Fruit fly (Drosophila melanogaster) whole organism, embryonic: ENCODE data around the gene eIF4G2.

Experiments used
- Asciz ChIP-seq: fragments of 200-800 bp; sonication (Bioruptor generic); optimal IDR thresholded peaks from 2 replicates; lab custom pipeline; 2017; ENCODE audit warnings: missing biosample characterization, mild to moderate bottlenecking, missing genetic modification characterization, missing genetic modification reagents
- Bgb ChIP-seq: fragments of 200-800 bp; sonication (Bioruptor generic); IDR thresholded peaks from 2 replicates; pipeline ENCODE4 v1.3.6; 2022; ENCODE audit warnings: missing biosample characterization, missing genetic modification characterization; ENCODE audit not compliant: partially characterized antibody
- CG10565 ChIP-seq: fragments of 200-800 bp; sonication (Bioruptor generic); optimal IDR thresholded peaks from 3 replicates; lab custom pipeline; 2016; ENCODE audit warnings: missing biosample characterization, mild to moderate bottlenecking, missing genetic modification characterization
- CG15073 ChIP-seq: fragments of 200-800 bp; sonication (Bioruptor generic); optimal IDR thresholded peaks from 2 replicates; lab custom pipeline; 2016; ENCODE audit warnings: missing biosample characterization, missing genetic modification characterization
- CG15601 ChIP-seq: fragments of 200-800 bp; sonication (Bioruptor generic); optimal IDR thresholded peaks from 3 replicates; lab custom pipeline; 2019; ENCODE audit warnings: missing biosample characterization, mild to moderate bottlenecking, missing genetic modification characterization, moderate library complexity
- CG17802 ChIP-seq: fragments of 200-800 bp; sonication (Bioruptor generic); optimal IDR thresholded peaks from 2 replicates; lab custom pipeline; 2018; ENCODE audit warnings: missing biosample characterization, mild to moderate bottlenecking, missing genetic modification characterization, moderate library complexity
- CG18476 ChIP-seq: fragments of 200-800 bp; sonication (Bioruptor generic); optimal IDR thresholded peaks from 2 replicates; lab custom pipeline; 2016; ENCODE audit warnings: missing biosample characterization, mild to moderate bottlenecking, missing genetic modification characterization
- CG18764 ChIP-seq: fragments of 200-800 bp; sonication (Bioruptor generic); optimal IDR thresholded peaks from 3 replicates; lab custom pipeline; 2016; ENCODE audit warnings: missing biosample characterization, missing genetic modification characterization
- CG2116 ChIP-seq: fragments of 200-800 bp; sonication (Bioruptor generic); optimal IDR thresholded peaks from 3 replicates; lab custom pipeline; 2018; ENCODE audit warnings: missing biosample characterization, mild to moderate bottlenecking, missing genetic modification characterization
- CG2712 ChIP-seq: fragments of 200-800 bp; optimal IDR thresholded peaks from 3 replicates; lab custom pipeline; 2019; ENCODE audit warnings: missing biosample characterization, mild to moderate bottlenecking, missing genetic modification characterization, moderate library complexity
- CG30431 ChIP-seq: fragments of 200-800 bp; sonication (Bioruptor generic); optimal IDR thresholded peaks from 2 replicates; lab custom pipeline; 2017; ENCODE audit warnings: missing biosample characterization, missing genetic modification characterization
- CG31365 ChIP-seq: fragments of 200-800 bp; sonication (Bioruptor generic); optimal IDR thresholded peaks from 2 replicates; lab custom pipeline; 2018; ENCODE audit warnings: missing biosample characterization, mild to moderate bottlenecking, missing genetic modification characterization
- CG42726 ChIP-seq: fragments of 200-800 bp; sonication (Bioruptor generic); IDR thresholded peaks from 2 replicates; pipeline ENCODE4 v1.3.6; 2022; ENCODE audit warnings: missing biosample characterization, missing genetic modification characterization; ENCODE audit not compliant: partially characterized antibody
- CG4424 ChIP-seq: fragments of 200-800 bp; sonication (Bioruptor generic); optimal IDR thresholded peaks from 3 replicates; lab custom pipeline; 2016; ENCODE audit warnings: missing biosample characterization, missing genetic modification characterization
- CG5245 ChIP-seq: fragments of 200-800 bp; sonication (Bioruptor generic); optimal IDR thresholded peaks from 3 replicates; lab custom pipeline; 2016; ENCODE audit warnings: missing biosample characterization, missing genetic modification characterization
- CG7271 ChIP-seq: fragments of 200-800 bp; sonication (Bioruptor generic); optimal IDR thresholded peaks from 2 replicates; lab custom pipeline; 2018; ENCODE audit warnings: missing biosample characterization, mild to moderate bottlenecking, missing genetic modification characterization, moderate library complexity
- CG7556 ChIP-seq: fragments of 200-800 bp; sonication (Bioruptor generic); optimal IDR thresholded peaks from 2 replicates; lab custom pipeline; 2017; ENCODE audit warnings: missing biosample characterization, mild to moderate bottlenecking, missing genetic modification characterization
- CG7987 ChIP-seq: fragments of 200-800 bp; sonication (Bioruptor generic); optimal IDR thresholded peaks from 2 replicates; lab custom pipeline; 2018; ENCODE audit warnings: missing biosample characterization, mild to moderate bottlenecking, missing genetic modification characterization, moderate library complexity
- CkIIα-i1 ChIP-seq: fragments of 200-800 bp; sonication (Bioruptor generic); IDR thresholded peaks from 2 replicates; pipeline ENCODE4 v1.3.6; 2022; ENCODE audit warnings: missing biosample characterization, missing genetic modification characterization
- Eip74EF ChIP-seq, 2 experiments: fragments of 200-800 bp in 1 of 2; fragments of >200 bp in 1 of 2; sonication (Bioruptor generic) in 1 of 2; optimal IDR thresholded peaks; 2 replicates each; lab custom pipeline; 2017 to 2019; ENCODE audit warnings: missing biosample characterization in 2 of 2, missing genetic modification characterization in 2 of 2, mild to moderate bottlenecking in 1 of 2, moderate library complexity in 1 of 2
- Fer1 ChIP-seq: fragments of 200-800 bp; sonication (Bioruptor generic); optimal IDR thresholded peaks from 2 replicates; lab custom pipeline; 2017; ENCODE audit warnings: missing biosample characterization, mild to moderate bottlenecking, missing genetic modification characterization
- Gsc ChIP-seq: fragments of 200-800 bp; sonication (Bioruptor generic); IDR thresholded peaks from 2 replicates; pipeline ENCODE4 v1.3.6; 2022; ENCODE audit warnings: missing biosample characterization, missing genetic modification characterization
- HLH3B ChIP-seq: fragments of 200-800 bp; sonication (Bioruptor generic); IDR thresholded peaks from 2 replicates; pipeline ENCODE4 v1.3.6; 2022; ENCODE audit warnings: missing biosample characterization, missing genetic modification characterization
- HLHmδ ChIP-seq: fragments of 200-800 bp; sonication (Bioruptor generic); optimal IDR thresholded peaks from 2 replicates; lab custom pipeline; 2018; ENCODE audit warnings: missing biosample characterization, mild to moderate bottlenecking, missing genetic modification characterization, moderate library complexity
- Hr51 ChIP-seq, 2 experiments: fragments of 200-800 bp; sonication (Bioruptor generic); optimal IDR thresholded peaks; 2 replicates in 1 of 2; 3 replicates in 1 of 2; lab custom pipeline; 2016 to 2018; ENCODE audit warnings: missing biosample characterization in 2 of 2, missing genetic modification characterization in 2 of 2, mild to moderate bottlenecking in 1 of 2, moderate library complexity in 1 of 2
- Meics ChIP-seq: fragments of 200-800 bp; sonication (Bioruptor generic); optimal IDR thresholded peaks from 2 replicates; lab custom pipeline; 2017; ENCODE audit warnings: missing biosample characterization, mild to moderate bottlenecking, missing genetic modification characterization
- Myb ChIP-seq: fragments of 200-800 bp; sonication (Bioruptor generic); optimal IDR thresholded peaks from 2 replicates; lab custom pipeline; 2016; ENCODE audit warnings: missing biosample characterization, missing genetic modification characterization
- NFAT ChIP-seq: fragments of 200-800 bp; sonication (Bioruptor generic); IDR thresholded peaks from 2 replicates; pipeline ENCODE4 v1.3.6; 2022; ENCODE audit warnings: missing biosample characterization, missing genetic modification characterization
- NK7.1 ChIP-seq: fragments of 200-800 bp; sonication (Bioruptor generic); optimal IDR thresholded peaks from 3 replicates; lab custom pipeline; 2016; ENCODE audit warnings: missing biosample characterization, missing genetic modification characterization
- Scr ChIP-seq: fragments of 200-800 bp; sonication (Bioruptor generic); IDR thresholded peaks from 2 replicates; pipeline ENCODE4 v1.3.6; 2022; ENCODE audit warnings: missing biosample characterization, missing genetic modification characterization; ENCODE audit not compliant: partially characterized antibody
- Sox102F ChIP-seq: fragments of 200-800 bp; sonication (Bioruptor generic); optimal IDR thresholded peaks from 2 replicates; lab custom pipeline; 2018; ENCODE audit warnings: missing biosample characterization, mild to moderate bottlenecking, missing genetic modification characterization, moderate library complexity
- Stat92E ChIP-seq, 3 experiments: fragments of >200 bp in 2 of 3; fragments of 200-800 bp in 1 of 3; sonication (Bioruptor generic) in 1 of 3; optimal IDR thresholded peaks; 2 replicates each; lab custom pipeline; 2017 to 2019; ENCODE audit warnings: missing biosample characterization in 3 of 3, missing genetic modification characterization in 3 of 3, mild to moderate bottlenecking in 1 of 3, moderate library complexity in 1 of 3
- Trl ChIP-seq, 3 experiments: fragments of >200 bp in 2 of 3; fragments of 200-800 bp in 1 of 3; sonication (Bioruptor generic) in 1 of 3; optimal IDR thresholded peaks; 2 replicates in 1 of 3; 3 replicates in 2 of 3; lab custom pipeline; 2016 to 2017; ENCODE audit warnings: missing biosample characterization in 1 of 3, missing genetic modification characterization in 1 of 3
- Usf ChIP-seq: fragments of 200-800 bp; sonication (Bioruptor generic); optimal IDR thresholded peaks from 2 replicates; lab custom pipeline; 2017; ENCODE audit warnings: missing genotype, missing biosample characterization, missing genetic modification characterization
- amos ChIP-seq: fragments of 200-800 bp; sonication (Bioruptor generic); IDR thresholded peaks from 2 replicates; pipeline ENCODE4 v1.3.6; 2022; ENCODE audit warnings: missing biosample characterization, missing genetic modification characterization; ENCODE audit not compliant: partially characterized antibody
- bsh ChIP-seq, 2 experiments: fragments of 200-800 bp; sonication (Bioruptor generic); optimal IDR thresholded peaks; 2 replicates each; lab custom pipeline; 2017 to 2018; ENCODE audit warnings: mild to moderate bottlenecking in 2 of 2, missing biosample characterization in 2 of 2, missing genetic modification characterization in 2 of 2, moderate library complexity in 1 of 2
- cad ChIP-seq: fragments of >200 bp; optimal IDR thresholded peaks from 2 replicates; lab custom pipeline; 2017; ENCODE audit warnings: missing biosample characterization, missing genetic modification characterization
- cg ChIP-seq: fragments of 200-800 bp; sonication (Bioruptor generic); optimal IDR thresholded peaks from 3 replicates; lab custom pipeline; 2019; ENCODE audit warnings: missing biosample characterization, mild to moderate bottlenecking, missing genetic modification characterization, moderate library complexity
- crp ChIP-seq, 2 experiments: fragments of 200-800 bp; sonication (Bioruptor generic); optimal IDR thresholded peaks; 2 replicates in 1 of 2; 3 replicates in 1 of 2; lab custom pipeline; 2017; ENCODE audit warnings: missing biosample characterization in 2 of 2, missing genetic modification characterization in 2 of 2, mild to moderate bottlenecking in 1 of 2, moderate library complexity in 1 of 2
- dm ChIP-seq: fragments of 200-800 bp; sonication (Bioruptor generic); optimal IDR thresholded peaks from 3 replicates; lab custom pipeline; 2016; ENCODE audit warnings: missing biosample characterization, missing genetic modification characterization
- dmrt11E ChIP-seq: fragments of 200-800 bp; sonication (Bioruptor generic); optimal IDR thresholded peaks from 3 replicates; lab custom pipeline; 2018; ENCODE audit warnings: missing biosample characterization, mild to moderate bottlenecking, missing genetic modification characterization, moderate library complexity
- emc ChIP-seq: fragments of 200-800 bp; sonication (Bioruptor generic); optimal IDR thresholded peaks from 2 replicates; lab custom pipeline; 2016; ENCODE audit warnings: missing biosample characterization, missing genetic modification characterization
- gcm2 ChIP-seq: fragments of 200-800 bp; sonication (Bioruptor generic); optimal IDR thresholded peaks from 2 replicates; lab custom pipeline; 2016; ENCODE audit warnings: missing biosample characterization, missing genetic modification characterization
- gt ChIP-seq: fragments of 200-800 bp; sonication (Bioruptor generic); IDR thresholded peaks from 2 replicates; pipeline ENCODE4 v1.3.6; 2022; ENCODE audit warnings: missing biosample characterization, missing genetic modification characterization
- nerfin-2 ChIP-seq: fragments of 200-800 bp; sonication (Bioruptor generic); IDR thresholded peaks from 2 replicates; pipeline ENCODE4 v1.3.6; 2022; ENCODE audit warnings: missing biosample characterization, missing genetic modification characterization; ENCODE audit not compliant: partially characterized antibody
- salm ChIP-seq: fragments of 200-800 bp; sonication (Bioruptor generic); optimal IDR thresholded peaks from 2 replicates; lab custom pipeline; 2018; ENCODE audit warnings: missing biosample characterization, mild to moderate bottlenecking, missing genetic modification characterization
- sens-2 ChIP-seq: fragments of 200-800 bp; sonication (Bioruptor generic); IDR thresholded peaks from 2 replicates; pipeline ENCODE4 v1.3.6; 2022; ENCODE audit warnings: missing biosample characterization, missing genetic modification characterization
- sob ChIP-seq: fragments of 200-800 bp; sonication (Bioruptor generic); IDR thresholded peaks from 2 replicates; pipeline ENCODE4 v1.3.6; 2022; ENCODE audit warnings: missing biosample characterization, missing genetic modification characterization

Gene eIF4G2

DNA sequence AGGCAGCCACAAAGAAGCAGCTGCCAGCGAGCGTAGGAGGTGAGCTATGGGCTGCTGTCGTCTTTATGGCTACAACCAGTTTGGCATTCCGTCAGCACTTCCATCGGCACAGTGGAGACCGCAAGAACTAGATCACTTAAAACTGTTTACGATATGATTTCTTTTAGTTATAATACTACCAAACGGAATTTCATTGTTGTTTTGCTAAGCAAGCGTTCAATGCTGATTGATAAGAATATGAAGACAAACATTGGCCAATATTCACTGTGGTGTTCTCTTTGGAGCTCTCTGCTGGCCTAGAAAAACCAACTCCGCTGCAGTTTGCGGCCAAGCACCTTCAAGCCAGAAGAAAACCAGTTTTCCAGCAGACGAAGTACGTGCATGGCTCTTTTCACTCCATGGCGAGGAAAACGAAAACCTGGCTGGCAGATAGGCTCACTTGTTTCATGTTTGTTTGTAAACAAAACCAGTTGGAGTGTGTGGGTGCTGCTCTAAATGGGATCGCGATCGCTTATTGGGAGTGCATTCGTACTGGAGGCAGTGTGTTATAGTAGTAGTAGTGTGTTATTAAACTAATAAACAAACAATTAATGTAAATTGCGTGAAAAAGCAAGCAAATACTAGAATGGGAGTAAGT, 1.4 kb downstream of the eIF4G2 start (continued):
- TF ChIP-seq gt (GFP tag; lab: Robert Waterston, UW) (no peak), gcm2 (GFP tag; lab: Kevin White, UChicago) (no peak), crp (GFP tag; optimal IDR thresholded peaks at IDR 0.05; lab: Kevin White, UChicago) (no peak), CG18764 (GFP tag; lab: Kevin White, UChicago) (no peak), bsh (GFP tag; optimal IDR thresholded peaks at IDR 0.05; lab: Kevin White, UChicago) (peak in 1 of 2 experiments; percentile 38), Trl (optimal IDR thresholded peaks at IDR 0.05; lab: Kevin White, UChicago) (no peak), Trl (GFP tag; optimal IDR thresholded peaks at IDR 0.05; lab: Kevin White, UChicago) (no peak), HLH3B (GFP tag; lab: Robert Waterston, UW) (peak; percentile 47), nerfin-2 (no peak), Stat92E (GFP tag; optimal IDR thresholded peaks at IDR 0.05; lab: Kevin White, UChicago) (no peak), Usf (GFP tag; lab: Kevin White, UChicago) (no peak), Sox102F (GFP tag; lab: Kevin White, UChicago) (no peak), CG7556 (no peak), emc (no peak), amos (no peak), CG17802 (no peak), Myb (GFP tag; lab: Kevin White, UChicago) (no peak), Gsc (GFP tag; lab: Robert Waterston, UW) (no peak), Hr51 (GFP tag; optimal IDR thresholded peaks at IDR 0.05; lab: Kevin White, UChicago) (no peak), dmrt11E (no peak), dm (GFP tag; lab: Kevin White, UChicago) (no peak), Scr (GFP tag; lab: Robert Waterston, UW) (no peak), Bgb (no peak), CG10565 (GFP tag; lab: Kevin White, UChicago) (no peak), sob (no peak), Eip74EF (GFP tag; optimal IDR thresholded peaks at IDR 0.05; lab: Kevin White, UChicago) (no peak), sens-2 (GFP tag; lab: Robert Waterston, UW) (no peak), CkIIα-i1 (GFP tag; lab: Robert Waterston, UW) (no peak), Fer1 (GFP tag; lab: Kevin White, UChicago) (no peak), salm (tag; lab: Kevin White, UChicago) (no peak), cg (GFP tag; lab: Kevin White, UChicago) (peak; percentile 39), NK7.1 (GFP tag; lab: Kevin White, UChicago) (no peak), Asciz (GFP tag; lab: Kevin White, UChicago) (no peak), CG15073 (GFP tag; lab: Kevin White, UChicago) (no peak), CG42726 (GFP tag; lab: Robert Waterston, UW) (no peak), CG4424 (GFP tag; lab: Kevin White, UChicago) (peak; percentile 5), HLHmδ (GFP tag; lab: Kevin White, UChicago) (no peak), CG5245 (GFP tag; lab: Kevin White, UChicago) (no peak), CG2116 (no peak), CG7987 (GFP tag; lab: Kevin White, UChicago) (no peak), CG31365 (tag; lab: Kevin White, UChicago) (peak; percentile 25), CG2712 (tag; lab: Kevin White, UChicago) (no peak), CG7271 (tag; lab: Kevin White, UChicago) (no peak), CG30431 (GFP tag; lab: Kevin White, UChicago) (no peak), NFAT (GFP tag; lab: Robert Waterston, UW) (peak; percentile 41; the same call in 1 of the 2 replicates), CG18476 (GFP tag; lab: Kevin White, UChicago) (no peak), CG15601 (tag; lab: Kevin White, UChicago) (no peak), Meics (no peak), cad (GFP tag; lab: Kevin White, UChicago) (no peak)
